Worm (Caenorhabditis elegans) whole organism, L2 larva: ENCODE data around the gene T24E12.1.

Source experiments
- blmp-1 ChIP-seq: sonication (generic microtip); optimal IDR thresholded peaks from 2 replicates; lab custom pipeline; 2017; ENCODE audit warnings: missing genetic modification characterization, mild to moderate bottlenecking, missing compliant biosample characterization, antibody characterized with exemption, moderate library complexity; ENCODE audit not compliant: insufficient read depth
- sma-9 ChIP-seq, 2 experiments: fragments of 150-350 bp in 1 of 2; sonication (generic microtip) in 1 of 2; optimal IDR thresholded peaks; 2 replicates each; lab custom pipeline; 2014 to 2016; ENCODE audit warnings: missing genetic modification characterization in 2 of 2, mild to moderate bottlenecking in 1 of 2, missing biosample characterization in 1 of 2, missing compliant biosample characterization in 1 of 2, missing genetic modification reagents in 1 of 2, moderate library complexity in 1 of 2
- unc-62 ChIP-seq: fragments of 150-350 bp; optimal IDR thresholded peaks from 2 replicates; lab custom pipeline; 2014; ENCODE audit warnings: missing biosample characterization, missing genetic modification reagents, missing genetic modification characterization

DNA sequence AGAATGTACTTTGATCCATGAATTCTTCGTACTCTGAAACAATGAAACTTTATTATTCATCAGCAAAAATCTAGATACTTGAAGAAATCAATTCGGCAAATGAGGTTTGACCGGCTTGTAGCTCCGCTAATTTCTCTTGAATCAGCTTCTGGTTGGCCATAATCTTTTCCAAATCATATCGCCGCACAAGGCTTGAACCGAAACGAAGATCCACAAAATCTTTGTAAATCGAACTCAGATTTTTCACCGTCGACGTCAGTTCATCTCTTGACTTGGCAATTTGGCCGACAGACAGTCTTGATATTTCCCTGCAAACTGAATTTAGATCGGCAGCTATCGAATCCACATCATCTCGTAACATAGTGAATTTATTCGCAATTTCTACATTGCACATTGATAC is 20.2 kb downstream of the T24E12.1 start:
- no peak for TF ChIP-seq blmp-1 (tag; lab: Kevin White, UChicago)
- TF ChIP-seq sma-9 (GFP tag; optimal IDR thresholded peaks at IDR 0.05; lab: Kevin White, UChicago): no peak
- no peak for TF ChIP-seq sma-9 (tag; optimal IDR thresholded peaks at IDR 0.05; lab: Kevin White, UChicago)
- TF ChIP-seq unc-62 (GFP tag; lab: Kevin White, UChicago): no peak
